Worm (Caenorhabditis elegans) whole organism, late embryonic: Measurements from ENCODE around the gene C18A3.11.

ENCODE experiments used
- T23F11.4 ChIP-seq: fragments of 200-800 bp; sonication (Bioruptor generic); optimal IDR thresholded peaks from 2 replicates; lab custom pipeline; 2018; ENCODE audit warnings: mild to moderate bottlenecking, missing genetic modification characterization, missing compliant biosample characterization
- ama-1 ChIP-seq: fragments of 150-350 bp; optimal IDR thresholded peaks from 2 replicates; lab custom pipeline; 2014
- ceh-18 ChIP-seq: sonication (generic microtip); optimal IDR thresholded peaks from 2 replicates; lab custom pipeline; 2016; ENCODE audit warnings: missing genetic modification characterization, missing compliant biosample characterization
- ceh-22 ChIP-seq: sonication (generic microtip); optimal IDR thresholded peaks from 2 replicates; lab custom pipeline; 2017; ENCODE audit warnings: missing biosample characterization, missing genetic modification characterization
- ceh-24 ChIP-seq: sonication (generic microtip); optimal IDR thresholded peaks from 2 replicates; lab custom pipeline; 2016; ENCODE audit warnings: mild to moderate bottlenecking, missing genetic modification characterization, missing compliant biosample characterization
- ceh-31 ChIP-seq: sonication (generic microtip); optimal IDR thresholded peaks from 2 replicates; lab custom pipeline; 2016; ENCODE audit warnings: missing genetic modification characterization, missing compliant biosample characterization
- ceh-34 ChIP-seq: sonication (generic microtip); optimal IDR thresholded peaks from 2 replicates; lab custom pipeline; 2016; ENCODE audit warnings: mild to moderate bottlenecking, missing genetic modification characterization, missing compliant biosample characterization
- ceh-48 ChIP-seq: sonication (generic microtip); optimal IDR thresholded peaks from 2 replicates; lab custom pipeline; 2016; ENCODE audit warnings: missing genetic modification characterization, inconsistent platforms, missing compliant biosample characterization
- ceh-9 ChIP-seq: sonication (generic microtip); optimal IDR thresholded peaks from 2 replicates; lab custom pipeline; 2016; ENCODE audit warnings: mild to moderate bottlenecking, missing genetic modification characterization, inconsistent platforms, missing compliant biosample characterization
- dmd-4 ChIP-seq: sonication (generic microtip); optimal IDR thresholded peaks from 2 replicates; lab custom pipeline; 2016; ENCODE audit warnings: borderline replicate concordance, missing genetic modification characterization, missing compliant biosample characterization
- dve-1 ChIP-seq: sonication (generic microtip); optimal IDR thresholded peaks from 2 replicates; lab custom pipeline; 2017; ENCODE audit warnings: antibody characterized with exemption, mild to moderate bottlenecking, missing genetic modification characterization, missing compliant biosample characterization
- elt-2 ChIP-seq: sonication (generic microtip); optimal IDR thresholded peaks from 2 replicates; lab custom pipeline; 2016; ENCODE audit warnings: missing genetic modification reagents, missing genetic modification characterization, missing compliant biosample characterization
- ets-4 ChIP-seq: sonication (generic microtip); optimal IDR thresholded peaks from 2 replicates; lab custom pipeline; 2016; ENCODE audit warnings: missing genetic modification characterization, missing compliant biosample characterization
- fax-1 ChIP-seq: sonication (generic microtip); optimal IDR thresholded peaks from 2 replicates; lab custom pipeline; 2016; ENCODE audit warnings: missing genotype, missing genetic modification characterization, missing compliant biosample characterization
- fkh-6 ChIP-seq: sonication (generic microtip); optimal IDR thresholded peaks from 2 replicates; lab custom pipeline; 2016; ENCODE audit warnings: missing genetic modification characterization, missing compliant biosample characterization
- hlh-15 ChIP-seq: sonication (generic microtip); optimal IDR thresholded peaks from 2 replicates; lab custom pipeline; 2016; ENCODE audit warnings: missing genetic modification characterization, missing compliant biosample characterization
- hlh-30 ChIP-seq: sonication (generic microtip); optimal IDR thresholded peaks from 2 replicates; lab custom pipeline; 2017; ENCODE audit warnings: antibody characterized with exemption, missing genetic modification characterization, missing compliant biosample characterization; ENCODE audit not compliant: insufficient read depth
- hlh-8 ChIP-seq: sonication (generic microtip); optimal IDR thresholded peaks from 2 replicates; lab custom pipeline; 2016; ENCODE audit warnings: missing genotype, missing genetic modification characterization, missing compliant biosample characterization
- madf-2 ChIP-seq: sonication (generic microtip); optimal IDR thresholded peaks from 2 replicates; lab custom pipeline; 2017; ENCODE audit warnings: missing genetic modification characterization, missing compliant biosample characterization
- nhr-232 ChIP-seq: sonication (generic microtip); optimal IDR thresholded peaks from 2 replicates; lab custom pipeline; 2016; ENCODE audit warnings: missing genetic modification characterization, missing compliant biosample characterization
- pha-4 ChIP-seq: fragments of 150-350 bp; optimal IDR thresholded peaks from 2 replicates; lab custom pipeline; 2018; ENCODE audit warnings: missing biosample characterization, missing genetic modification reagents, missing genetic modification characterization
- ref-2 ChIP-seq: sonication (generic microtip); optimal IDR thresholded peaks from 2 replicates; lab custom pipeline; 2016; ENCODE audit warnings: missing genetic modification characterization, missing compliant biosample characterization
- sox-2 ChIP-seq: fragments of 200-800 bp; sonication (Bioruptor generic); IDR thresholded peaks from 2 replicates; pipeline ENCODE4 v1.3.6; 2022; ENCODE audit warnings: missing genetic modification reagents, missing genetic modification characterization, missing compliant biosample characterization
- unc-3 ChIP-seq, 2 experiments: fragments of 200-800 bp in 1 of 2; sonication (Bioruptor generic) in 1 of 2; sonication (generic microtip) in 1 of 2; conservative IDR thresholded peaks in 1 of 2; optimal IDR thresholded peaks in 1 of 2; 2 replicates each; pipeline versions ENCODE4 v1.3.6 to Lab custom; 2016 to 2022; ENCODE audit warnings: missing compliant biosample characterization in 2 of 2, missing genetic modification characterization in 2 of 2, missing genetic modification reagents in 1 of 2
- unc-42 ChIP-seq: sonication (generic microtip); optimal IDR thresholded peaks from 2 replicates; lab custom pipeline; 2016; ENCODE audit warnings: missing genotype, missing genetic modification characterization, missing compliant biosample characterization
- unc-55 ChIP-seq: sonication (generic microtip); optimal IDR thresholded peaks from 2 replicates; lab custom pipeline; 2017; ENCODE audit warnings: missing biosample characterization, missing genetic modification reagents, missing genetic modification characterization

The C18A3.11 gene

DNA sequence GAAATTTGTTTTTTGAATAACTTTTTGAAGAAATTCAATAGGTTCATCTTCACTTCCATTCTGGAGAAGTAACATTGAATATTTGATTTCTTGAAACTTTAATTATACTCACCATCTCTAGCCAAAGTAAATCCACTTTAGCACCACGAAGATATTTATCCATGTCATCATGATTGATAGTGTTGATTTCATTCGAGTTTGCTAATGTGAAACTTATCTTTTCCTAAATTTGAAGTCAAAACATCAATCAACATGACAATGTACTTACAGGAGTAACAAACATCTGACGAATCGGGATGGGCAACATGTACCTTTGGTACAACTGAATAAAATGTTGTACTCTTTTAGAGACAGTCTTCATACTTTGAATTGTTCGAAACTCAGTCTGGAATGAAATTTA lies 33.5 kb upstream of the C18A3.11 start:
- no peak for TF ChIP-seq ceh-34 (tag; lab: Kevin White, UChicago)
- no peak for TF ChIP-seq unc-3 (GFP tag; conservative IDR thresholded peaks at IDR 0.05; lab: Robert Waterston, UW)
- no peak for TF ChIP-seq unc-3 (tag; optimal IDR thresholded peaks at IDR 0.05; lab: Kevin White, UChicago)
- no peak for TF ChIP-seq T23F11.4 (GFP tag; lab: Kevin White, UChicago)
- TF ChIP-seq unc-42 = no peak
- no peak for TF ChIP-seq hlh-30 (tag; lab: Kevin White, UChicago)

DNA sequence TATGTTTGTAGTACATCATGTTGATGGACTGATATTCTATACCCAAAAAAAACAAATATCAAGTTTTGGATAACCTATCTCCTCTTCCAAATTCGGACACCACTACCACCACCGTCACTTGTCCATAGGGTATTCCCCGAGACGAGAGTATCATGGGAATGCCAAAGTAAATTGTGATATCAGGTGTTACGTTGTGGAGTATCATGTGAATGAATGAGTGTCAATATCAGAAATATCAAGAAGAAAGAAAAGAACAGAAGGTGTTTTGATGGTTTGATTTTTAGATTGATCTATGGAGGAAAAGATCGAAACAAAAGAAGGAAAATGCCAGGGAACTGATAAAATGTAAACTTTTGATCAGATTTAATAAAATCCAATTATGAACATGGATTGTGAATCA lies 32.6 kb upstream of the C18A3.11 start:
- no peak for TF ChIP-seq pha-4 (tag; lab: Kevin White, UChicago)
- peak; percentile 29 for TF ChIP-seq elt-2 (tag; lab: Kevin White, UChicago)
- TF ChIP-seq, all 69 proteins: peak for 1

DNA sequence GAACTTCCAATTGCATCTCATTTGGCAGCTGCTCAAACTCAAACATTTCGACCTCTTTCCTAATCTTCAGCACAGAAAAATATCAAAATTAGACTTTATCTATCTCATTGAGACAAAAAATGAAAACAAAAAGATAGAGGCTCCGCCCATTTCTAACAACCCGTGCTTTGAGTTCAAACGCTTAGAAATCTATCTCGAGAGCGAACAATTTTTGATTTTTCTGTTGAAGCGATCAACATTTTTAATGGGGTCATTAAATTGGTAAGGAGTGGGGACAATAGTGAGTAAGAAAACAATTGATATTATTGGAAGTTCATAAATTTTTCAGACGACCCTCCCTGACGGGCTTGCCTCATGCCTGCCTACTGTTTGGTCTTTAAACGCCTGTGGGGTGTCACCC lies 32.0 kb upstream of the C18A3.11 start, which contains the start of the genes C25H3.10 and C25H3.1:
C25H3.10 (minus strand) TSS at position 101 of the 400 bp plus-strand sequence.
C25H3.1 (plus strand) TSS at position 203 of the 400 bp plus-strand sequence.
- TF ChIP-seq ref-2 (tag; lab: Kevin White, UChicago) (no peak), hlh-15 (tag; lab: Kevin White, UChicago) (no peak), pha-4 (tag; lab: Kevin White, UChicago) (no peak), ceh-18 (tag; lab: Kevin White, UChicago) (no peak)

DNA sequence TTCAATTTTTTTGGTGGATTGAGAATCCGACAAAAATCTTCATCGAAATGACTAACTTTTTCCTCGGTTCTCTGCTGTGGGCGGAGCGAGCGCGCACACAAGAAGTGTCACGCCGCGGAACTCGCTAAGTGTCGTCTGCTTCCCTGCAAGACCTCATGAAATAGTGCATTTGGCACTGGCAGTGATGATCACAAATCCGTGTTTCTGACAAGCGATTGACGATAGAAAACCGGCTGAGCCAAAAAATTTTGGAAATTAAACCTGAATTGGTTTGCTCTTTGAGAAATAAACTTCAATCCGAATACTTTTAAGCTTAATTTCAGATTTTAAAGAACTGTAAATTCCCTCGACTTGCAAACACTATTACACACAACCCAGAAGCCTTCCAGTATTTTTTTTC lies 29.3 kb upstream of the C18A3.11 start:
- TF ChIP-seq fax-1 (no peak), ama-1 (lab: Kevin White, UChicago) (peak; percentile 66), dve-1 (peak; percentile 39), dmd-4 (no peak), ceh-22 (tag; lab: Kevin White, UChicago) (no peak), hlh-30 (tag; lab: Kevin White, UChicago) (peak; percentile 15), unc-42 (no peak), elt-2 (tag; lab: Kevin White, UChicago) (peak; percentile 21), unc-3 (GFP tag; conservative IDR thresholded peaks at IDR 0.05; lab: Robert Waterston, UW) (no peak), unc-3 (tag; optimal IDR thresholded peaks at IDR 0.05; lab: Kevin White, UChicago) (no peak), fkh-6 (tag; lab: Kevin White, UChicago) (no peak)

DNA sequence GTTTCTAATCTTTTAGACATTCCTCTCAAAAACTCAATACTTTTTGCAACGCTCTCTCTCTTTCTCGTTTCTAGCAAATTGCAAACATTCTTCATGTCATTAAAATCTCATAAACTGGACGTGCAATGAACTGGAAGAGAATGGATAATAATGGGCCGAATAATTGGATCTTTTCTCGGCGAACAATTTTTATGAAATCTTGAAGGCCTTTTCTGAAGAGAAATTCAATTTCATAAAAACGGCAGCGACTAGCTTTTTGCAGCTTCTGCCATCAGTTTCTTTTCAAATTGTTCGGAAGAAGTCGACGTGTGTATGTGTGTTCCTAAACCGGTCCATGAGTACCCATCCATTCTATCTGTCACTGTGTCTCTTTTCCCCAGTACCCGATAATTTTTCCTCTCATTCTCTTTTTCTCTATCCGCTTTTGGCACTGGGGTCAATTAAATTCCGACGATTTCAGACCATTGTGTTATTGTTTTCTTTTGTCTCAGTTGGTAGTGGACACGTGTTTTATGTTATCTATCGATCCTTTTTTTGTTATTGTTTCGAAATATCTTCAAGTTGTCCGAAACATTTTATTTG lies 28.1 kb upstream of the C18A3.11 start:
- TF ChIP-seq unc-42 = peak; percentile 49
- peak; percentile 62 for TF ChIP-seq ceh-31
- no peak for TF ChIP-seq unc-55 (GFP tag; lab: Kevin White, UChicago)
- TF ChIP-seq, all 69 proteins: peak for 2

DNA sequence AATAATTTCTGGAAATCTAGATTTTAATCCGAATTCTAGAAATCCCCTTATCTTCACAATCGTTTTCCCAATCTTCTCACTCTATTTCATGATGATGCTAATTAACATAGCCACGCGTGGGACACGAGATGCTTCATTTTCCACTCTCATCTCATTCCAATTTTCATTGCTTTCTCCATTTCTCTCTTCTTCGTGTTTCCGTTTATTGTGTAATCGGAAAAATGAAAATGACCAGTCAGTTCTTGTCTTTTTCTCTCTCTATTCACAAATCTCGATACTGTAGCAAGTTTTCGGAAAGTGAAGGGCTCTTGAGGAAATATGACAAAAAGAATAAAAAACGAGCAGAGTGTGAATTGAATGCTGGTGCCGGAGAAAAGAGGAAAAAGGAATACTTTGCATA lies 26.4 kb upstream of the C18A3.11 start:
- TF ChIP-seq ceh-24 (no peak), unc-3 (GFP tag; conservative IDR thresholded peaks at IDR 0.05; lab: Robert Waterston, UW) (no peak), unc-3 (tag; optimal IDR thresholded peaks at IDR 0.05; lab: Kevin White, UChicago) (no peak), nhr-232 (tag; lab: Kevin White, UChicago) (no peak), ceh-9 (tag; lab: Kevin White, UChicago) (no peak), sox-2 (GFP tag; lab: Robert Waterston, UW) (no peak), ets-4 (tag; lab: Kevin White, UChicago) (no peak), T23F11.4 (GFP tag; lab: Kevin White, UChicago) (no peak)

DNA sequence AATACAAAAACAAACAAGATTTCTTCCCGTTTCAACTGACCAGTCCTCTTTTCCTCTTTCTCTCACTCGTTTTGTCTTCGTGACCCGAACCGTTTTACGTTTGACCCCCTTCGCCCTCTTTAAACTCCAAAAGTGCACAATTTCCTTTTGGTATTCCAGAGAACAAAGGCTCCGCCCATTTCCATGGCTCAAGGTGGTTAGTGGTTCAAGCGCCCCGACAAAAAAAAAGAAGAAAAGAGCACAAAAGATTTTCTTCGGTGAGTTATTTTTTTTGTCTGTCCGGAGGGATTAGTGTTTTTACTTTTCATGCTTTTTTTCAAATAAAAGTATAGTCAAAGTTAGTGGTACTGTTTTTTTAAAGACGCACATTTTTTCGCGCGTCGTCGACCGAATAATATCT lies 23.3 kb upstream of the C18A3.11 start, which contains the start of gene osta-2:
osta-2 (plus strand) TSS at position 160 of the 400 bp plus-strand sequence.
- TF ChIP-seq ceh-48 (tag; lab: Kevin White, UChicago) (no peak), ref-2 (tag; lab: Kevin White, UChicago) (no peak), elt-2 (tag; lab: Kevin White, UChicago) (no peak), hlh-8 (tag; lab: Kevin White, UChicago) (no peak), madf-2 (tag; lab: Kevin White, UChicago) (no peak)
